Fruit fly (Drosophila melanogaster): ENCODE measurements around the gene CG15312.

Gene CG15312

dm6 chrX:10089188-10089587 is 18.5 kb upstream of the CG15312 start (continued):
- 0 out of 2 replicates have a peak, but pooled peaks have one; percentile 21 for TF ChIP-seq tna (GFP tag; IDR thresholded peaks at IDR 0.05; ENCODE audit: partially characterized antibody)
- TF ChIP-seq CG4328 (GFP tag; optimal IDR thresholded peaks at IDR 0.05), result no peak
- no peak for TF ChIP-seq Camta (GFP tag; optimal IDR thresholded peaks at IDR 0.05)
- no peak for TF ChIP-seq chif (GFP tag; optimal IDR thresholded peaks at IDR 0.05)
- TF ChIP-seq grn (GFP tag; optimal IDR thresholded peaks at IDR 0.05), result peak; percentile 64
- TF ChIP-seq CG16815 (GFP tag; optimal IDR thresholded peaks at IDR 0.05), result no peak
- no peak for TF ChIP-seq D19B (GFP tag; optimal IDR thresholded peaks at IDR 0.05)
- TF ChIP-seq CG15514 (GFP tag; optimal IDR thresholded peaks at IDR 0.05), result no peak
- TF ChIP-seq trh (GFP tag; optimal IDR thresholded peaks at IDR 0.05), result no peak

dm6 chrX:10088023-10088913 is 17.6 kb upstream of the CG15312 start:
- peak; percentile 85 for TF ChIP-seq pros (GFP tag; optimal IDR thresholded peaks at IDR 0.05)
- TF ChIP-seq schlank (tag; optimal IDR thresholded peaks at IDR 0.05), result no peak
- no peak for TF ChIP-seq btn (GFP tag; optimal IDR thresholded peaks at IDR 0.05)
- TF ChIP-seq CG13424 (tag; optimal IDR thresholded peaks at IDR 0.05), result peak; percentile 41
- TF ChIP-seq CG2202 (tag; optimal IDR thresholded peaks at IDR 0.05), result peak; percentile 52
- peak; percentile 43 for TF ChIP-seq CG4820 (GFP tag; optimal IDR thresholded peaks at IDR 0.05)
- no peak for TF ChIP-seq inv (GFP tag; IDR thresholded peaks at IDR 0.05; ENCODE audit: partially characterized antibody)
- peak; percentile 63 for TF ChIP-seq Rfx (GFP tag; IDR thresholded peaks at IDR 0.05)
- no peak for TF ChIP-seq gfzf (GFP tag; optimal IDR thresholded peaks at IDR 0.05)
- TF ChIP-seq lab (GFP tag; optimal IDR thresholded peaks at IDR 0.05), result peak; percentile 61
- no peak for TF ChIP-seq p53 (GFP tag; optimal IDR thresholded peaks at IDR 0.05)
- no peak for TF ChIP-seq hbn (GFP tag; IDR thresholded peaks at IDR 0.05; ENCODE audit: partially characterized antibody)
- no peak for TF ChIP-seq HLH4C (GFP tag; IDR thresholded peaks at IDR 0.05; ENCODE audit: partially characterized antibody)
- TF ChIP-seq D19A (tag; optimal IDR thresholded peaks at IDR 0.05), result peak; percentile 34
- no peak for TF ChIP-seq pan (optimal IDR thresholded peaks at IDR 0.05)
- peak in 1 of 2 experiments; percentile 72 for TF ChIP-seq pan (GFP tag; optimal IDR thresholded peaks at IDR 0.05 in 1 of 2, IDR thresholded peaks at IDR 0.05 in 1 of 2)
- TF ChIP-seq Atf3 (GFP tag; optimal IDR thresholded peaks at IDR 0.05), result peak; percentile 24
- no peak for TF ChIP-seq sug (tag; optimal IDR thresholded peaks at IDR 0.05)
- TF ChIP-seq CG10147 (GFP tag; optimal IDR thresholded peaks at IDR 0.05), result peak; percentile 9
- no peak for TF ChIP-seq Hmx (GFP tag; optimal IDR thresholded peaks at IDR 0.05)
- no peak for TF ChIP-seq cato (GFP tag; optimal IDR thresholded peaks at IDR 0.05; ENCODE audit: borderline replicate concordance)
- TF ChIP-seq CG14860 (GFP tag; IDR thresholded peaks at IDR 0.05; ENCODE audit: partially characterized antibody), result no peak
- no peak for TF ChIP-seq Mes4 (GFP tag; optimal IDR thresholded peaks at IDR 0.05)
- peak; percentile 69 for TF ChIP-seq CG12391 (tag; optimal IDR thresholded peaks at IDR 0.05)
- peak; percentile 66 for TF ChIP-seq Ets65A (GFP tag)
- TF ChIP-seq MESR4 (GFP tag; optimal IDR thresholded peaks at IDR 0.05), result no peak
- TF ChIP-seq psq (GFP tag; optimal IDR thresholded peaks at IDR 0.05), result peak; percentile 29
- no peak for TF ChIP-seq dm (GFP tag; optimal IDR thresholded peaks at IDR 0.05)
- TF ChIP-seq CG14965 (GFP tag; optimal IDR thresholded peaks at IDR 0.05; ENCODE audit: borderline replicate concordance), result no peak
- peak; percentile 61 for TF ChIP-seq CG32532 (GFP tag; IDR thresholded peaks at IDR 0.05)
- TF ChIP-seq CG1233 (GFP tag; optimal IDR thresholded peaks at IDR 0.05), result peak; percentile 39
- TF ChIP-seq CG4282 (GFP tag; optimal IDR thresholded peaks at IDR 0.05), result peak; percentile 50
- TF ChIP-seq CG9876 (GFP tag; optimal IDR thresholded peaks at IDR 0.05), result no peak
- TF ChIP-seq pum (GFP tag; optimal IDR thresholded peaks at IDR 0.05), result peak; percentile 8
- TF ChIP-seq CG7745 (tag; optimal IDR thresholded peaks at IDR 0.05), result no peak
- no peak for TF ChIP-seq CG4730 (GFP tag; IDR thresholded peaks at IDR 0.05)
- peak; percentile 43 for TF ChIP-seq CG3407 (GFP tag; optimal IDR thresholded peaks at IDR 0.05)
- no peak for TF ChIP-seq Dip2 (GFP tag; IDR thresholded peaks at IDR 0.05)
- no peak for TF ChIP-seq YL-1 (GFP tag; optimal IDR thresholded peaks at IDR 0.05)
